Worm (Caenorhabditis elegans) whole organism, L4 larva: ENCODE data around the gene rhy-1.

Experiments
- Y105C5A.15 ChIP-seq: fragments of 200-800 bp; sonication (Bioruptor generic); IDR thresholded peaks from 2 replicates; pipeline ENCODE4 v1.3.6; 2022; ENCODE audit warnings: missing genetic modification characterization, missing compliant biosample characterization
- Y48G9A.11 ChIP-seq: fragments of 200-800 bp; sonication (Bioruptor generic); IDR thresholded peaks from 2 replicates; pipeline ENCODE4 v1.3.6; 2022; ENCODE audit warnings: missing genetic modification reagents, missing genetic modification characterization, missing compliant biosample characterization
- ama-1 ChIP-seq: fragments of 150-350 bp; optimal IDR thresholded peaks from 2 replicates; lab custom pipeline; 2014; ENCODE audit warnings: inconsistent platforms, mixed read lengths
- ceh-28 ChIP-seq: fragments of 150-350 bp; optimal IDR thresholded peaks from 2 replicates; lab custom pipeline; 2014; ENCODE audit warnings: missing biosample characterization, missing genetic modification reagents, missing genetic modification characterization
- cey-2 ChIP-seq: sonication (generic microtip); optimal IDR thresholded peaks from 3 replicates; lab custom pipeline; 2017; ENCODE audit warnings: missing genetic modification characterization, mild to moderate bottlenecking, missing compliant biosample characterization, antibody characterized with exemption, borderline replicate concordance; ENCODE audit not compliant: insufficient read depth
- ctbp-1 ChIP-seq: fragments of 200-800 bp; sonication (Bioruptor generic); IDR thresholded peaks from 2 replicates; pipeline ENCODE4 v1.3.6; 2022; ENCODE audit warnings: missing genetic modification reagents, missing genetic modification characterization, missing compliant biosample characterization
- mep-1 ChIP-seq: fragments of 150-350 bp; sonication (generic microtip); optimal IDR thresholded peaks from 3 replicates; lab custom pipeline; 2014; ENCODE audit warnings: missing biosample characterization, missing genetic modification characterization
- nhr-28 ChIP-seq: fragments of 150-350 bp; optimal IDR thresholded peaks from 2 replicates; lab custom pipeline; 2014; ENCODE audit warnings: missing biosample characterization, missing genetic modification characterization
- pha-4 ChIP-seq, 2 experiments: fragments of 150-350 bp in 1 of 2; fragments of 200-800 bp in 1 of 2; sonication (Bioruptor generic) in 1 of 2; IDR thresholded peaks in 1 of 2; optimal IDR thresholded peaks in 1 of 2; 2 replicates each; pipeline versions ENCODE4 v1.3.6 to Lab custom; 2014 to 2022; ENCODE audit warnings: missing genetic modification characterization in 2 of 2, missing genetic modification reagents in 2 of 2, missing biosample characterization in 1 of 2, missing compliant biosample characterization in 1 of 2
- unc-39 ChIP-seq: sonication (generic microtip); optimal IDR thresholded peaks from 2 replicates; lab custom pipeline; 2017; ENCODE audit warnings: missing biosample characterization, missing genetic modification characterization
- unc-62 ChIP-seq, 3 experiments: fragments of 150-350 bp in 1 of 3; sonication (generic microtip); optimal IDR thresholded peaks in 2 of 3; peaks in 1 of 3; 1 replicate in 1 of 3; 2 replicates in 2 of 3; lab custom pipeline; 2014 to 2017; ENCODE audit warnings: missing biosample characterization in 3 of 3, missing genetic modification characterization in 3 of 3, missing genetic modification reagents in 3 of 3, missing genotype in 1 of 3
- zag-1 ChIP-seq: fragments of 150-350 bp; optimal IDR thresholded peaks from 2 replicates; lab custom pipeline; 2014; ENCODE audit warnings: missing biosample characterization, missing genetic modification characterization

DNA sequence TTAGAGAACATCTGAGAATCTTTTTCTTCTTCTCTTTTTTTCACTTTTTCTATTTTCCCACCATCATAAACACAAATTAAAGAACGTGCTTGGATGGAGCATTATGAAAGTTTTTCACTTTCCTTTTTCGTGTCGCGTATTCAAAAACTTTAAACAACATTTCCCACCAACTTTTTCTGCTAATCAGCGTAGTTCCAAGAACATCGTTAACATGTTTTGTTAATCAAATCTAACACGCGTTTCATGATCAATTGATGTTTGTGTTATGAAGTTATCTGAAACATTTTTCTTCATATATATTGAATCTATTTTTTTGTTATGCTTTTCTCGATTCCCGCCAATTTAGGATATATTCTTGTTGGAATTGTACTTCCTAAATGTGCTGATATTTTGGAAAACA is 45.5 kb upstream of the rhy-1 start:
- TF ChIP-seq ama-1 (lab: Kevin White, UChicago) (no peak), zag-1 (tag; lab: Kevin White, UChicago) (no peak), unc-62 (GFP tag; optimal IDR thresholded peaks at IDR 0.05 in 1 of 2; lab: Kevin White, UChicago) (no peak), unc-62 (tag; optimal IDR thresholded peaks at IDR 0.05; lab: Kevin White, UChicago) (no peak), Y105C5A.15 (no peak), cey-2 (no peak), Y48G9A.11 (no peak), nhr-28 (tag; lab: Kevin White, UChicago) (no peak), unc-39 (tag; lab: Kevin White, UChicago) (no peak), pha-4 (GFP tag; IDR thresholded peaks at IDR 0.05; lab: Robert Waterston, UW) (no peak), pha-4 (tag; optimal IDR thresholded peaks at IDR 0.05; lab: Kevin White, UChicago) (no peak), mep-1 (tag; lab: Kevin White, UChicago) (no peak), ctbp-1 (GFP tag; lab: Robert Waterston, UW) (no peak), ceh-28 (tag; lab: Kevin White, UChicago) (no peak)
